Fruit fly (Drosophila melanogaster) S2 (cell line): Measurements from ENCODE around the gene Obp85a.

Source experiments
- CG8478 ChIP-seq: fragments of >200 bp; optimal IDR thresholded peaks from 2 replicates; lab custom pipeline; 2018
- CTCF ChIP-seq, 2 experiments: fragments of >200 bp; optimal IDR thresholded peaks; 2 replicates each; lab custom pipeline; 2018

- TF ChIP-seq CG8478: no peak
- TF ChIP-seq CTCF (optimal IDR thresholded peaks at IDR 0.05; lab: Kevin White, UChicago): peak; percentile 79 to 83
These were observed 36.1 kb upstream of the Obp85a start for dm6 chr3R:8456461-8456860.
